Worm (Caenorhabditis elegans) whole organism, early embryonic: ENCODE measurements around the gene F02A9.7.

Experiments
- B0310.2 ChIP-seq: sonication (generic microtip); optimal IDR thresholded peaks from 2 replicates; lab custom pipeline; 2016; ENCODE audit warnings: mild to moderate bottlenecking, missing genetic modification characterization, missing compliant biosample characterization
- F13C5.2 ChIP-seq: sonication (generic microtip); optimal IDR thresholded peaks from 2 replicates; lab custom pipeline; 2017; ENCODE audit warnings: mild to moderate bottlenecking, missing genetic modification characterization, inconsistent platforms, missing compliant biosample characterization
- aly-1 ChIP-seq: sonication (generic microtip); optimal IDR thresholded peaks from 2 replicates; lab custom pipeline; 2016; ENCODE audit warnings: missing genetic modification characterization, missing compliant biosample characterization
- ama-1 ChIP-seq: fragments of 150-350 bp; optimal IDR thresholded peaks from 2 replicates; lab custom pipeline; 2014
- ceh-13 ChIP-seq: fragments of 200-800 bp; sonication (Bioruptor generic); optimal IDR thresholded peaks from 2 replicates; lab custom pipeline; 2018; ENCODE audit warnings: mild to moderate bottlenecking, missing genetic modification characterization, missing compliant biosample characterization
- flt-1 ChIP-seq: fragments of 200-800 bp; sonication (Bioruptor generic); IDR thresholded peaks from 2 replicates; pipeline ENCODE4 v1.3.6; 2022; ENCODE audit warnings: missing genetic modification characterization, missing compliant biosample characterization
- hmg-4 ChIP-seq: fragments of 200-800 bp; sonication (Bioruptor generic); optimal IDR thresholded peaks from 2 replicates; lab custom pipeline; 2018; ENCODE audit warnings: mild to moderate bottlenecking, missing genetic modification characterization, missing compliant biosample characterization
- hnd-1 ChIP-seq: sonication (generic microtip); optimal IDR thresholded peaks from 2 replicates; lab custom pipeline; 2016; ENCODE audit warnings: missing genetic modification characterization, missing compliant biosample characterization
- scrt-1 ChIP-seq: fragments of 200-800 bp; sonication (Bioruptor generic); IDR thresholded peaks from 2 replicates; pipeline ENCODE4 v1.3.6; 2022; ENCODE audit warnings: missing genetic modification characterization, missing compliant biosample characterization
- tbx-11 ChIP-seq: fragments of 200-800 bp; sonication (Bioruptor generic); IDR thresholded peaks from 2 replicates; pipeline ENCODE4 v1.3.6; 2022; ENCODE audit warnings: missing genetic modification characterization, missing compliant biosample characterization
- tbx-37 ChIP-seq: fragments of 200-800 bp; sonication (Bioruptor generic); conservative IDR thresholded peaks from 2 replicates; pipeline ENCODE4 v1.3.6; 2022; ENCODE audit warnings: missing genetic modification reagents, missing genetic modification characterization, missing compliant biosample characterization
- tra-4 ChIP-seq: sonication (generic microtip); optimal IDR thresholded peaks from 2 replicates; lab custom pipeline; 2017; ENCODE audit warnings: missing genetic modification characterization, missing compliant biosample characterization

ce11 chrIII:9110270-9110669 lies 34.8 kb upstream of the F02A9.7 start:
- TF ChIP-seq tra-4 (tag; lab: Kevin White, UChicago) (no peak), ama-1 (lab: Kevin White, UChicago) (no peak), hnd-1 (tag; lab: Kevin White, UChicago) (no peak), scrt-1 (GFP tag; lab: Robert Waterston, UW) (no peak), ceh-13 (GFP tag; lab: Kevin White, UChicago) (no peak), hmg-4 (no peak), aly-1 (no peak), tbx-11 (GFP tag; lab: Robert Waterston, UW) (no peak), tbx-37 (no peak), B0310.2 (tag; lab: Kevin White, UChicago) (no peak), F13C5.2 (no peak), flt-1 (GFP tag; lab: Robert Waterston, UW) (no peak)
